Worm (Caenorhabditis elegans): Measurements from ENCODE around the gene cal-2.

Gene cal-2

DNA sequence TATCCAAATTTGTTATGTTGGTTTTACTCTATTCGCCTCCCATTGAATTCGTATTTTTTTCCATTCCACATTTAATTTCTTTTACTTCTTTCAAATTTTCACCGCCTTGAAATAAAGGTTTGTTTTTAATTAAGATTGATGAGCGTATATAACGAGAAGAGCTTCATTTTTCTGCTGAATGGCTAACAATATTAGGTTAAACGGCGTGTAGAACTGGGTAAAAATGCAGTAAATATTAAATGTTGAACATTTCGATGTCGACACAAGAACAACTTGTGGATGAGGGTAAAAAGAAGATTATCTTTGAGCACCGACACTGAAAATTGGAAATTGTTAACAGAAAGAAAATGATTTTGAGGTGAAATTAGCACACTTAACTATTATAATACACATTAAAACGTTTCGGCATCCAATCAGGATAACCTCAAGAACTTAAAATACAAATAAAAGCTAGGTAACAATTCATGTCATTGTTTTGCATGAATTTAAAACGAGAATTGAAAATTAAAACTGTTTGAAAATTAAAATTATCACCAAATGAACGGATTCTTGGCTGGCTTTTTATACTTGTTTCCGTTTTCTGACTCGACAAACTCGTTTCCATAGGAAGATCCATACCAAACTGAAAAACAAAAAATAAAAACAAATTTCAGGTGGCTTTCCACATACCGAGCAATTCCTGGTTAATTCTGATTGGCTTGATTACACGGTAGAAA is 21.4 kb upstream of the cal-2 start (continued):
- TF ChIP-seq cebp-1 (GFP tag; IDR thresholded peaks at IDR 0.05) (no peak), cebp-1 (tag; optimal IDR thresholded peaks at IDR 0.05) (peak; percentile 31), athp-1 (tag; optimal IDR thresholded peaks at IDR 0.05) (peak; percentile 69), ets-4 (GFP tag; optimal IDR thresholded peaks at IDR 0.05) (no peak), ceh-100 (GFP tag; IDR thresholded peaks at IDR 0.05) (0 out of 2 replicates have a peak, but pooled peaks have one; percentile 30), madf-3 (GFP tag; IDR thresholded peaks at IDR 0.05) (0 out of 2 replicates have a peak, but pooled peaks have one; percentile 22), let-607 (tag; optimal IDR thresholded peaks at IDR 0.05) (no peak), hsf-1 (GFP tag; IDR thresholded peaks at IDR 0.05) (no peak), him-1 (tag; optimal IDR thresholded peaks at IDR 0.05) (peak; percentile 44), lsy-27 (tag; optimal IDR thresholded peaks at IDR 0.05; ENCODE audit: borderline replicate concordance, insufficient read depth) (no peak), snpc-1.3 (tag; optimal IDR thresholded peaks at IDR 0.05; ENCODE audit: insufficient read depth) (peak; percentile 20), ccch-3 (GFP tag; optimal IDR thresholded peaks at IDR 0.05) (no peak), nfyb-1 (GFP tag; IDR thresholded peaks at IDR 0.05) (peak; percentile 62; the same call in 1 of the 2 replicates), ama-1 (optimal IDR thresholded peaks at IDR 0.05) (no peak), ama-1 (GFP tag; optimal IDR thresholded peaks at IDR 0.05) (peak in 1 of 2 experiments; percentile 57), madf-6 (GFP tag; IDR thresholded peaks at IDR 0.05) (peak; percentile 62), F57A8.1 (GFP tag; optimal IDR thresholded peaks at IDR 0.05) (no peak), attf-5 (GFP tag; optimal IDR thresholded peaks at IDR 0.05) (no peak), B0336.3 (GFP tag; IDR thresholded peaks at IDR 0.05) (0 out of 2 replicates have a peak, but pooled peaks have one; percentile 21), atf-7 (tag; optimal IDR thresholded peaks at IDR 0.05) (peak; percentile 12), unc-130 (GFP tag; optimal IDR thresholded peaks at IDR 0.05) (peak; percentile 32), C17E4.6 (GFP tag; IDR thresholded peaks at IDR 0.05) (0 out of 2 replicates have a peak, but pooled peaks have one; percentile 9), ztf-26 (tag; optimal IDR thresholded peaks at IDR 0.05) (no peak), xnd-1 (tag; optimal IDR thresholded peaks at IDR 0.05) (peak; percentile 24), Y79H2A.3 (GFP tag; conservative IDR thresholded peaks at IDR 0.05) (peak; percentile 67; the same call in 1 of the 2 replicates), snpc-1.1 (tag; optimal IDR thresholded peaks at IDR 0.05; ENCODE audit: insufficient read depth) (no peak)

DNA sequence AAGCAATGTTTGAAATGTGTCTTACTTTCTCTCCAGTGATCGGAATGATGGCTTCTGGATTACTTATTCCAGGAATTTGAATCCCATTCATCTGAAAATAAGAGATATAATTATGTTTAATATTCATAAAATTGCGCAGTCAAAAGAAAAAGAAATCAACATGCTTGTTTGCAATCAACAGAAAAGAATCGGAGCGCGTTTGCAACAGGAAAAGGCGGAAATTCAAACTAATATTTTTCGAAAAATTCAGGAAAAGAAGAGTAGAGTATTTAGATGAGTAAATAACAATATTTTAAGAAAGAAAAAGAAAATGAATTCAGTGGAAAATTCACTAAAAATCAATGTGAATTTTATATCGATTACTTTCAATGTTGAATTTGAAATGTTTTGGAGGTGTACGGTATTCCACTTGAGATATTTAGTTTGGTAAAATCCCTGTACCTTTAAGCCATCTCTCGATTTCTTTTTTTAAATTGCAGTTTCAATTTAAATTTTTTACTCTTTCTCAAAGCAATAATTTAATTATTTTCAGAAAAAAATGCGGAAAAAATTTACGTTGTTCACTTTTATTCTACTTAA is 20.1 kb upstream of the cal-2 start, which contains the start of the genes set-17 and T21B10.4:
TSS of gene set-17 (minus strand) at position 127 of the 579 bp plus-strand sequence.
TSS of gene T21B10.4 (plus strand) at position 533 of the 579 bp plus-strand sequence.
- TF ChIP-seq hrde-1 (tag; optimal IDR thresholded peaks at IDR 0.05; ENCODE audit: borderline replicate concordance) (no peak), cebp-1 (GFP tag; IDR thresholded peaks at IDR 0.05) (no peak), cebp-1 (tag; optimal IDR thresholded peaks at IDR 0.05) (no peak), lin-26 (GFP tag; IDR thresholded peaks at IDR 0.05) (no peak), madf-8 (GFP tag; conservative IDR thresholded peaks at IDR 0.05) (0 out of 2 replicates have a peak, but pooled peaks have one; percentile 24), hlh-12 (tag; optimal IDR thresholded peaks at IDR 0.05) (no peak), lin-40 (tag; optimal IDR thresholded peaks at IDR 0.05) (no peak), lin-54 (GFP tag; optimal IDR thresholded peaks at IDR 0.05) (peak; percentile 80), ztf-26 (tag; optimal IDR thresholded peaks at IDR 0.05) (no peak), Y95B8A.8 (GFP tag; IDR thresholded peaks at IDR 0.05) (no peak), mcd-1 (GFP tag; IDR thresholded peaks at IDR 0.05) (peak; percentile 19; the same call in 1 of the 2 replicates), ekl-4 (GFP tag; IDR thresholded peaks at IDR 0.05) (no peak), mes-4 (tag; optimal IDR thresholded peaks at IDR 0.05) (no peak), lsl-1 (GFP tag; optimal IDR thresholded peaks at IDR 0.05) (peak; percentile 84), T26A5.8 (tag; optimal IDR thresholded peaks at IDR 0.05) (no peak), xnd-1 (tag; optimal IDR thresholded peaks at IDR 0.05) (peak; percentile 19), zfh-2 (GFP tag; conservative IDR thresholded peaks at IDR 0.05) (no peak), F57C9.4 (tag; optimal IDR thresholded peaks at IDR 0.05) (no peak), bed-1 (GFP tag; IDR thresholded peaks at IDR 0.05) (no peak), ceh-27 (GFP tag; optimal IDR thresholded peaks at IDR 0.05) (no peak), nhr-80 (tag; optimal IDR thresholded peaks at IDR 0.05) (no peak), tbx-9 (tag; optimal IDR thresholded peaks at IDR 0.05; ENCODE audit: borderline replicate concordance) (no peak), ztf-6 (GFP tag; IDR thresholded peaks at IDR 0.05) (no peak), ZK185.1 (tag; optimal IDR thresholded peaks at IDR 0.05; ENCODE audit: poor library complexity, severe bottlenecking) (no peak)

Measured in whole organism, young adult.